Fruit fly (Drosophila melanogaster): ENCODE measurements around the gene EndoGI.

The EndoGI gene

DNA sequence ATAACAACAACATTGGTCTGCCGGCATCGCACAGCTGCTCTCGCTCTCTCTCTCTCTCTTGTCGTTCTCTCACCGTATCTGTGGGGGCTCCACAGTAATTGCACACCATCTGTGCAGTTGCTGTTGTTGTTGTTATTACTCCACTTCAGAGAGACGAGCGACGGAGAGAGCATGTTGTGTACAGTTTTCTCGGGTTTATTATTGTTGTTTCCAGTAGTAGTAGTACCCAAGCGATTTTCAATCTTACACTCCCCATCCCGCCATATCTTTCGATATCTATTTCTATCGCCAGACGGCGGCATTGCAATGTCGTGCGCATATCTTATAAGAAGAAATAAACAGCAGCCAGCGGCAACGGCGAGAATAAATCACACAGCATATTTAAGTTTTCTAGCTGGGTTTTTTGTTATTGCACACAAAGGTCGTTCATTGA, 10.6 kb downstream of the EndoGI start (continued):
- TF ChIP-seq Eip75B (GFP tag; optimal IDR thresholded peaks at IDR 0.05) (no peak), Blimp-1 (GFP tag; optimal IDR thresholded peaks at IDR 0.05) (no peak)

DNA sequence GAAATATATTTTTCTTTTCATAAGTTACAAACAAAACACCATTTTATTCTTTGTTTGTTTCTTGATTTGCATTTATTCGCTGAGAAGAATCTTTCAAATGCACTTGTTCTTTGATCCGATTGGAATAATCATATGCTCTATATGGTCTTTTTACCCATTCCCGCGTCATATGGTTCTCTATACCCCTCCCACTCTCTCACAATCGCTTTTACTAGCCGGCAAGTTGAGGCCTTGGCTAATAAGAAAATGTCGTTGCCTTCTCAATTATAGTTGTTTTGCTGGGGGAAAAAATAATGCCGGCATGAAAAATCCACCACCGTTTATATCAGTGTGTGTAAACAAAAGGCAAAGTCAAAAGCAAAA, 11.4 kb downstream of the EndoGI start:
- TF ChIP-seq CG10631 (GFP tag; optimal IDR thresholded peaks at IDR 0.05) = peak; percentile 10
- peak; percentile 23 for TF ChIP-seq Sox14 (GFP tag; optimal IDR thresholded peaks at IDR 0.05)
- no peak for TF ChIP-seq eg (GFP tag; IDR thresholded peaks at IDR 0.05)
- TF ChIP-seq fd59A (GFP tag; optimal IDR thresholded peaks at IDR 0.05) = peak; percentile 1

DNA sequence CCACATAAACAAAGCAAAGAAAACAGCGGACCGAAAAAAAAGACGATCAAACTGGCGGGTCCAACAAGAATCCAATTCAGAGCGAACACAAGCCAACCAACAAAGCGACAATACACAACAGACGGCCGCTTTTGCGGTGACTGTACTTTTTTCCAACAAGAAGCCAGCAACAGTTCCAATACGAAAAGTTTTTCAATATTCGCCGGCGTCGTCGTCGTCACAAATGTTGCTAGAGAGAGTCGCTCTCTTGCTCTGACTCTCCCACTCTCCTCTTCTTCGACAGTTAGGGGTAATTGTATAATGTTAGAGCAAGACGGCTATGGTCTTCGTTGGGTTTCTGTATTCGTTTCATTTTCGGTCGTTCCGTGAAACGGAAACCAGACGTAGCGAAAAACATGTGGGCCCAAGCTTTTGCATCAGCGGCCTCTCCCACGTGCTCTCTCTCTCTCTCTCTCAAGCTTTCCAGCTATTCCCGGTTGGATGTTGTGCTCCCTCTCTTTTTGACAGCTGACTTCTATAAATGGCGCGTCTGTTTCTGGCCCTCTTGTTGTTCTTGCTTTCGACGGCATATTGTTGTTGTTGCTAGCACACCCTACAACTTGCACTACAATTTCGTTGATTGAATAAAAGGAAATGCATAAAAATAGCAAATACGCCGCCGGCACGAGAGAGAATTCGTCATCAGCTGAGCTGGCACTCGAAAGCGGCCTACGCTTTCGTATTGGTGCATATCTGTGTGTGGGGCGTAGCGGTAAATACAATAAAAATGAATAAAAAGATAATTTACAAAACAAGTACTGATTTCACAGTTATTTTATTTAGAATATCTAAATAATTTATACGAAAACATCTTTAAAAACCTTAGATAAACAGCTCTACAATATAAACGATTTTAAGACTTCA, 12.0 kb downstream of the EndoGI start:
- TF ChIP-seq salr (GFP tag; optimal IDR thresholded peaks at IDR 0.05) (peak in 1 of 2 experiments; percentile 39), CG15336 (GFP tag; IDR thresholded peaks at IDR 0.05) (no peak), CG8119 (GFP tag; IDR thresholded peaks at IDR 0.05) (no peak), lz (GFP tag; optimal IDR thresholded peaks at IDR 0.05) (peak; percentile 51), CG9139 (GFP tag; optimal IDR thresholded peaks at IDR 0.05) (peak; percentile 80), svp (GFP tag) (no peak), Sox14 (GFP tag; optimal IDR thresholded peaks at IDR 0.05) (no peak), dac (GFP tag; optimal IDR thresholded peaks at IDR 0.05) (no peak), CG6792 (GFP tag; optimal IDR thresholded peaks at IDR 0.05) (peak; percentile 74), Blimp-1 (GFP tag; optimal IDR thresholded peaks at IDR 0.05) (peak; percentile 67), CG6808 (GFP tag; optimal IDR thresholded peaks at IDR 0.05) (peak; percentile 71), Sox102F (GFP tag; optimal IDR thresholded peaks at IDR 0.05) (peak; percentile 78), Hr39 (GFP tag; optimal IDR thresholded peaks at IDR 0.05) (no peak), Gug (GFP tag; IDR thresholded peaks at IDR 0.05) (no peak), CG3032 (tag; optimal IDR thresholded peaks at IDR 0.05) (peak; percentile 32), CG6163 (GFP tag; IDR thresholded peaks at IDR 0.05) (no peak), CG34406 (GFP tag; optimal IDR thresholded peaks at IDR 0.05) (peak; percentile 74), OdsH (GFP tag; optimal IDR thresholded peaks at IDR 0.05) (peak; percentile 13), CG3919 (GFP tag; optimal IDR thresholded peaks at IDR 0.05) (peak; percentile 82), Smox (GFP tag; optimal IDR thresholded peaks at IDR 0.05) (peak; percentile 57), Eip78C (GFP tag) (peak; percentile 91), Ets96B (tag; optimal IDR thresholded peaks at IDR 0.05) (peak; percentile 53), CG4318 (GFP tag; optimal IDR thresholded peaks at IDR 0.05) (no peak), CG8319 (GFP tag; optimal IDR thresholded peaks at IDR 0.05) (peak; percentile 64), fkh (GFP tag; optimal IDR thresholded peaks at IDR 0.05) (peak; percentile 91), fd85E (GFP tag; optimal IDR thresholded peaks at IDR 0.05) (peak; percentile 60), fd59A (GFP tag; optimal IDR thresholded peaks at IDR 0.05) (peak; percentile 6), CG16779 (tag; optimal IDR thresholded peaks at IDR 0.05) (peak; percentile 79), CG32006 (GFP tag; optimal IDR thresholded peaks at IDR 0.05) (peak; percentile 2), ss (GFP tag; optimal IDR thresholded peaks at IDR 0.05) (peak; percentile 78 to 83), CG7368 (GFP tag; optimal IDR thresholded peaks at IDR 0.05) (peak; percentile 84), dsx (GFP tag; optimal IDR thresholded peaks at IDR 0.05; ENCODE audit: poor library complexity, severe bottlenecking) (peak; percentile 61), achi (GFP tag; optimal IDR thresholded peaks at IDR 0.05) (peak; percentile 65), CG11902 (GFP tag; optimal IDR thresholded peaks at IDR 0.05) (no peak), vri (GFP tag; optimal IDR thresholded peaks at IDR 0.05) (peak; percentile 97), pdm3 (GFP tag; optimal IDR thresholded peaks at IDR 0.05) (peak; percentile 31), CG1621 (tag; optimal IDR thresholded peaks at IDR 0.05) (peak; percentile 70), Ets21C (GFP tag; optimal IDR thresholded peaks at IDR 0.05) (no peak), CG8632 (GFP tag; optimal IDR thresholded peaks at IDR 0.05) (peak; percentile 38), Hr4 (GFP tag; optimal IDR thresholded peaks at IDR 0.05) (peak; percentile 6), topi (GFP tag; optimal IDR thresholded peaks at IDR 0.05) (peak; percentile 73), spab (GFP tag; optimal IDR thresholded peaks at IDR 0.05) (peak; percentile 61), Hr38 (GFP tag; optimal IDR thresholded peaks at IDR 0.05) (no peak)

All from whole organism, prepupa.